Fruit fly (Drosophila melanogaster): Measurements from ENCODE around the gene CG42866.

The CG42866 gene

DNA sequence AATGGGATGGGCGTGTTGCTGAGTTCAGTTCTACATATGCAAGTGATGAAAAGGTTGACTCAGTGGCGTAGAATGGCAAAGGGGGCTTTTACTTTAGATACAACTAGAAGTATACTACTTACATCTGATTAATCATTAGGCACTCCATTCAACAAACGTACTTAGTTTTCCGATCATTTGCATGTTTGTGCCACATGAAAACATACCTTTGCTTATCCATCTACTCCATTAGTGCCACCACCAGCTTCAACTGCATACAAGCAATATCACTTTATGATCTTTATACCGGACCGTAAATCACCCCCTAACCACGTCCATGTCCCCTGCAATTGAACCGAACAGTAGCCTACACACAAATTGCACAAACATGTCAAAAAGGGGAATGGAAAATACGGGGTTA, 25.4 kb downstream of the CG42866 start (continued):
- TF ChIP-seq salr (GFP tag; optimal IDR thresholded peaks at IDR 0.05), result peak in 1 of 2 experiments; percentile 0
- peak; percentile 43 for TF ChIP-seq OdsH (GFP tag; optimal IDR thresholded peaks at IDR 0.05)
- peak; percentile 18 for TF ChIP-seq Met (GFP tag; optimal IDR thresholded peaks at IDR 0.05)
- peak; percentile 61 for TF ChIP-seq eg (GFP tag; IDR thresholded peaks at IDR 0.05)

- TF ChIP-seq vri (GFP tag; optimal IDR thresholded peaks at IDR 0.05) (peak; percentile 45), CG6163 (GFP tag; IDR thresholded peaks at IDR 0.05) (peak; percentile 66; the same call in 2 of the 3 replicates), CG6854 (GFP tag; optimal IDR thresholded peaks at IDR 0.05) (peak; percentile 64), CG3919 (GFP tag; optimal IDR thresholded peaks at IDR 0.05) (peak; percentile 8), spab (GFP tag; optimal IDR thresholded peaks at IDR 0.05) (no peak), CG10669 (GFP tag; optimal IDR thresholded peaks at IDR 0.05) (no peak), Sox102F (GFP tag; optimal IDR thresholded peaks at IDR 0.05) (no peak), achi (GFP tag; optimal IDR thresholded peaks at IDR 0.05) (peak; percentile 17), CG8319 (GFP tag; optimal IDR thresholded peaks at IDR 0.05) (no peak), Eip93F (GFP tag; optimal IDR thresholded peaks at IDR 0.05) (no peak), fkh (GFP tag; optimal IDR thresholded peaks at IDR 0.05) (peak; percentile 80), CG8632 (GFP tag; optimal IDR thresholded peaks at IDR 0.05) (no peak), CG31627 (GFP tag; optimal IDR thresholded peaks at IDR 0.05) (no peak), CG16779 (tag; optimal IDR thresholded peaks at IDR 0.05) (peak; percentile 24), CG6808 (GFP tag; optimal IDR thresholded peaks at IDR 0.05) (peak; percentile 18), lz (GFP tag; optimal IDR thresholded peaks at IDR 0.05) (no peak), dsx (GFP tag; optimal IDR thresholded peaks at IDR 0.05; ENCODE audit: poor library complexity, severe bottlenecking) (peak; percentile 44), CG34406 (GFP tag; optimal IDR thresholded peaks at IDR 0.05) (peak; percentile 8), svp (GFP tag) (peak; percentile 89), CG6792 (GFP tag; optimal IDR thresholded peaks at IDR 0.05) (no peak), CG1621 (tag; optimal IDR thresholded peaks at IDR 0.05) (peak; percentile 62), CG15336 (GFP tag; IDR thresholded peaks at IDR 0.05) (peak; percentile 48; the same call in 1 of the 2 replicates), Sox14 (GFP tag; optimal IDR thresholded peaks at IDR 0.05) (peak; percentile 3), Met (GFP tag; optimal IDR thresholded peaks at IDR 0.05) (no peak), ss (GFP tag; optimal IDR thresholded peaks at IDR 0.05) (peak; percentile 48 to 74), eg (GFP tag; IDR thresholded peaks at IDR 0.05) (peak; percentile 61; the same call in 1 of the 3 replicates), net (GFP tag; optimal IDR thresholded peaks at IDR 0.05) (peak; percentile 38), CG7368 (GFP tag; optimal IDR thresholded peaks at IDR 0.05) (peak; percentile 4), CG9139 (GFP tag; optimal IDR thresholded peaks at IDR 0.05) (peak; percentile 46), CG3032 (tag; optimal IDR thresholded peaks at IDR 0.05) (peak; percentile 88), Eip78C (GFP tag) (peak; percentile 59), Ets96B (tag; optimal IDR thresholded peaks at IDR 0.05) (peak; percentile 19)
Observed at dm6 chr2L:19935085-19935846, 26.2 kb downstream of the CG42866 start.

dm6 chr2L:19932523-19932922, 29.0 kb downstream of the CG42866 start:
- TF ChIP-seq CG6808 (GFP tag; optimal IDR thresholded peaks at IDR 0.05), result no peak
- no peak for TF ChIP-seq Sox15 (GFP tag; optimal IDR thresholded peaks at IDR 0.05)
- TF ChIP-seq Eip78C (GFP tag), result no peak
- no peak for TF ChIP-seq Lpt (GFP tag; optimal IDR thresholded peaks at IDR 0.05)
- no peak for TF ChIP-seq CG10631 (GFP tag; optimal IDR thresholded peaks at IDR 0.05)
- TF ChIP-seq OdsH (GFP tag; optimal IDR thresholded peaks at IDR 0.05), result no peak
